Worm (Caenorhabditis elegans) whole organism, young adult: ENCODE data around the gene F22B5.5.
"Not testable (repeated sequence)": the region's sequence is repeated elsewhere in the genome, so short reads cannot be mapped to it uniquely, and the experiment has no call there.

ENCODE experiments used
- B0261.1 ChIP-seq: sonication (generic microtip); optimal IDR thresholded peaks from 2 replicates; lab custom pipeline; 2016; ENCODE audit warnings: mild to moderate bottlenecking, missing genetic modification characterization, moderate library complexity, missing compliant biosample characterization
- C17E4.6 ChIP-seq: fragments of 200-800 bp; sonication (Bioruptor generic); IDR thresholded peaks from 2 replicates; pipeline ENCODE4 v1.3.6; 2022; ENCODE audit warnings: missing genetic modification reagents, missing genetic modification characterization, missing compliant biosample characterization
- F10E7.11 ChIP-seq: sonication (generic microtip); optimal IDR thresholded peaks from 2 replicates; lab custom pipeline; 2017; ENCODE audit warnings: mild to moderate bottlenecking, missing genetic modification characterization, moderate library complexity, missing compliant biosample characterization
- F22D6.2 ChIP-seq: sonication (generic microtip); optimal IDR thresholded peaks from 2 replicates; lab custom pipeline; 2016; ENCODE audit warnings: mild to moderate bottlenecking, missing genetic modification characterization, missing compliant biosample characterization
- F33H1.4 ChIP-seq: fragments of 200-800 bp; sonication (Bioruptor generic); IDR thresholded peaks from 2 replicates; pipeline ENCODE4 v1.3.6; 2022; ENCODE audit warnings: missing genetic modification reagents, missing genetic modification characterization, missing compliant biosample characterization
- F52B5.7 ChIP-seq: sonication (generic microtip); optimal IDR thresholded peaks from 2 replicates; lab custom pipeline; 2016; ENCODE audit warnings: mild to moderate bottlenecking, missing genetic modification characterization, missing compliant biosample characterization
- T07F8.4 ChIP-seq: sonication (generic microtip); optimal IDR thresholded peaks from 2 replicates; lab custom pipeline; 2016; ENCODE audit warnings: mild to moderate bottlenecking, missing genetic modification characterization, moderate library complexity, missing compliant biosample characterization
- Y56A3A.18 ChIP-seq: fragments of 200-800 bp; sonication (Bioruptor generic); IDR thresholded peaks from 2 replicates; pipeline ENCODE4 v1.3.6; 2022; ENCODE audit warnings: missing genetic modification reagents, missing genetic modification characterization, missing compliant biosample characterization
- Y67H2A.10 ChIP-seq: fragments of 200-800 bp; sonication (Bioruptor generic); conservative IDR thresholded peaks from 2 replicates; pipeline ENCODE4 v1.3.6; 2022; ENCODE audit warnings: missing genetic modification reagents, missing genetic modification characterization, missing compliant biosample characterization
- akir-1 ChIP-seq: fragments of 200-800 bp; sonication (Bioruptor generic); optimal IDR thresholded peaks from 2 replicates; lab custom pipeline; 2018; ENCODE audit warnings: mild to moderate bottlenecking, missing genetic modification characterization, moderate library complexity, missing compliant biosample characterization
- aptf-3 ChIP-seq: fragments of 200-800 bp; sonication (Bioruptor generic); IDR thresholded peaks from 2 replicates; pipeline ENCODE4 v1.3.6; 2022; ENCODE audit warnings: missing genetic modification characterization, missing compliant biosample characterization
- atf-7 ChIP-seq: sonication (generic microtip); optimal IDR thresholded peaks from 2 replicates; lab custom pipeline; 2017; ENCODE audit warnings: mild to moderate bottlenecking, missing genetic modification characterization, missing compliant biosample characterization
- athp-1 ChIP-seq: sonication (generic microtip); optimal IDR thresholded peaks from 2 replicates; lab custom pipeline; 2017; ENCODE audit warnings: mild to moderate bottlenecking, missing genetic modification characterization, missing compliant biosample characterization
- attf-5 ChIP-seq: fragments of 200-800 bp; sonication (Bioruptor generic); optimal IDR thresholded peaks from 2 replicates; lab custom pipeline; 2018; ENCODE audit warnings: mild to moderate bottlenecking, missing genetic modification characterization, missing compliant biosample characterization
- cebp-1 ChIP-seq, 2 experiments: fragments of 200-800 bp in 1 of 2; sonication (Bioruptor generic) in 1 of 2; sonication (generic microtip) in 1 of 2; IDR thresholded peaks in 1 of 2; optimal IDR thresholded peaks in 1 of 2; 2 replicates each; pipeline versions ENCODE4 v1.3.6 to Lab custom; 2017 to 2022; ENCODE audit warnings: missing compliant biosample characterization in 2 of 2, missing genetic modification characterization in 2 of 2, mild to moderate bottlenecking in 1 of 2, missing genetic modification reagents in 1 of 2, moderate library complexity in 1 of 2
- ceh-100 ChIP-seq: fragments of 200-800 bp; sonication (Bioruptor generic); IDR thresholded peaks from 2 replicates; pipeline ENCODE4 v1.3.6; 2022; ENCODE audit warnings: missing genetic modification reagents, missing genetic modification characterization, missing compliant biosample characterization
- ceh-40 ChIP-seq: fragments of 200-800 bp; sonication (Bioruptor generic); IDR thresholded peaks from 2 replicates; pipeline ENCODE4 v1.3.6; 2022; ENCODE audit warnings: missing genetic modification characterization, missing compliant biosample characterization
- chd-7 ChIP-seq: sonication (generic microtip); optimal IDR thresholded peaks from 2 replicates; lab custom pipeline; 2016; ENCODE audit warnings: mild to moderate bottlenecking, missing genetic modification characterization, moderate library complexity, missing compliant biosample characterization
- die-1 ChIP-seq: sonication (generic microtip); optimal IDR thresholded peaks from 2 replicates; lab custom pipeline; 2016; ENCODE audit warnings: missing genotype, mild to moderate bottlenecking, missing genetic modification characterization, missing compliant biosample characterization
- dox-1 ChIP-seq: fragments of 200-800 bp; sonication (Bioruptor generic); IDR thresholded peaks from 2 replicates; pipeline ENCODE4 v1.3.6; 2022; ENCODE audit warnings: missing genetic modification reagents, missing genetic modification characterization, missing compliant biosample characterization
- dpl-1 ChIP-seq: fragments of 150-350 bp; optimal IDR thresholded peaks from 2 replicates; lab custom pipeline; 2014; ENCODE audit warnings: missing biosample characterization, missing genetic modification reagents, missing genetic modification characterization
- egrh-3 ChIP-seq: fragments of 200-800 bp; sonication (Bioruptor generic); IDR thresholded peaks from 2 replicates; pipeline ENCODE4 v1.3.6; 2022; ENCODE audit warnings: missing genetic modification reagents, missing genetic modification characterization, missing compliant biosample characterization
- ets-4 ChIP-seq: fragments of 200-800 bp; sonication (Bioruptor generic); optimal IDR thresholded peaks from 2 replicates; lab custom pipeline; 2018; ENCODE audit warnings: mild to moderate bottlenecking, missing genetic modification characterization, missing compliant biosample characterization
- gei-17 ChIP-seq: fragments of 200-800 bp; sonication (Bioruptor generic); optimal IDR thresholded peaks from 2 replicates; lab custom pipeline; 2018; ENCODE audit warnings: mild to moderate bottlenecking, missing genetic modification characterization, missing compliant biosample characterization
- hlh-12 ChIP-seq: sonication (generic microtip); optimal IDR thresholded peaks from 2 replicates; lab custom pipeline; 2016; ENCODE audit warnings: missing genetic modification characterization, missing compliant biosample characterization
- hsf-1 ChIP-seq: fragments of 200-800 bp; sonication (Bioruptor generic); IDR thresholded peaks from 2 replicates; pipeline ENCODE4 v1.3.6; 2022; ENCODE audit warnings: missing genetic modification reagents, missing genetic modification characterization, missing compliant biosample characterization
- let-526 ChIP-seq: fragments of 200-800 bp; sonication (Bioruptor generic); IDR thresholded peaks from 2 replicates; pipeline ENCODE4 v1.3.6; 2022; ENCODE audit warnings: missing genetic modification reagents, missing genetic modification characterization, missing compliant biosample characterization
- lin-26 ChIP-seq: fragments of 200-800 bp; sonication (Bioruptor generic); IDR thresholded peaks from 2 replicates; pipeline ENCODE4 v1.3.6; 2022; ENCODE audit warnings: missing genetic modification reagents, missing genetic modification characterization, missing compliant biosample characterization
- lin-35 ChIP-seq, 3 experiments: fragments of 150-350 bp in 2 of 3; sonication (generic microtip) in 1 of 3; optimal IDR thresholded peaks; 2 replicates each; lab custom pipeline; 2014 to 2018; ENCODE audit warnings: missing biosample characterization in 3 of 3, missing genetic modification characterization in 3 of 3, missing genetic modification reagents in 3 of 3
- madf-10 ChIP-seq: sonication (generic microtip); optimal IDR thresholded peaks from 2 replicates; lab custom pipeline; 2016; ENCODE audit warnings: mild to moderate bottlenecking, missing genetic modification characterization, missing compliant biosample characterization
- madf-3 ChIP-seq: fragments of 200-800 bp; sonication (Bioruptor generic); IDR thresholded peaks from 2 replicates; pipeline ENCODE4 v1.3.6; 2022; ENCODE audit warnings: missing genetic modification reagents, missing genetic modification characterization, missing compliant biosample characterization
- madf-6 ChIP-seq: fragments of 200-800 bp; sonication (Bioruptor generic); IDR thresholded peaks from 2 replicates; pipeline ENCODE4 v1.3.6; 2022; ENCODE audit warnings: missing genetic modification reagents, missing genetic modification characterization, missing compliant biosample characterization
- nfyb-1 ChIP-seq: fragments of 200-800 bp; sonication (Bioruptor generic); IDR thresholded peaks from 2 replicates; pipeline ENCODE4 v1.3.6; 2022; ENCODE audit warnings: missing genetic modification reagents, missing genetic modification characterization, missing compliant biosample characterization
- rcor-1 ChIP-seq: fragments of 200-800 bp; sonication (Bioruptor generic); IDR thresholded peaks from 2 replicates; pipeline ENCODE4 v1.3.6; 2022; ENCODE audit warnings: missing genetic modification reagents, missing genetic modification characterization, missing compliant biosample characterization
- rec-8 ChIP-seq, 2 experiments: sonication (generic microtip); optimal IDR thresholded peaks; 2 replicates each; lab custom pipeline; 2016; ENCODE audit warnings: mild to moderate bottlenecking in 2 of 2, missing genetic modification characterization in 2 of 2, missing genetic modification reagents in 2 of 2, missing genotype in 2 of 2, missing biosample characterization in 1 of 2, missing compliant biosample characterization in 1 of 2, moderate library complexity in 1 of 2
- rpc-1 ChIP-seq, 2 experiments: fragments of 150-350 bp in 1 of 2; sonication (generic microtip) in 1 of 2; optimal IDR thresholded peaks; 2 replicates each; lab custom pipeline; 2014 to 2018; ENCODE audit warnings: missing biosample characterization in 1 of 2, missing genetic modification characterization in 1 of 2, missing genetic modification reagents in 1 of 2, missing genotype in 1 of 2
- sdz-38 ChIP-seq: sonication (generic microtip); optimal IDR thresholded peaks from 2 replicates; lab custom pipeline; 2016; ENCODE audit warnings: missing genotype, missing genetic modification characterization, missing compliant biosample characterization
- tbx-9 ChIP-seq: sonication (generic microtip); optimal IDR thresholded peaks from 2 replicates; lab custom pipeline; 2016; ENCODE audit warnings: borderline replicate concordance, missing genetic modification characterization, inconsistent platforms, missing compliant biosample characterization
- xnd-1 ChIP-seq: sonication (generic microtip); optimal IDR thresholded peaks from 2 replicates; lab custom pipeline; 2016; ENCODE audit warnings: missing genotype, missing genetic modification reagents, missing genetic modification characterization, missing compliant biosample characterization
- ztf-22 ChIP-seq: fragments of 200-800 bp; sonication (Bioruptor generic); optimal IDR thresholded peaks from 2 replicates; lab custom pipeline; 2018; ENCODE audit warnings: mild to moderate bottlenecking, missing genetic modification characterization, moderate library complexity, missing compliant biosample characterization
- ztf-25 ChIP-seq: fragments of 200-800 bp; sonication (Bioruptor generic); IDR thresholded peaks from 2 replicates; pipeline ENCODE4 v1.3.6; 2022; ENCODE audit warnings: missing genetic modification reagents, missing genetic modification characterization, missing compliant biosample characterization
- ztf-3 ChIP-seq: fragments of 200-800 bp; sonication (Bioruptor generic); optimal IDR thresholded peaks from 2 replicates; lab custom pipeline; 2018; ENCODE audit warnings: mild to moderate bottlenecking, missing genetic modification characterization, missing compliant biosample characterization

F22B5.5 gene

DNA sequence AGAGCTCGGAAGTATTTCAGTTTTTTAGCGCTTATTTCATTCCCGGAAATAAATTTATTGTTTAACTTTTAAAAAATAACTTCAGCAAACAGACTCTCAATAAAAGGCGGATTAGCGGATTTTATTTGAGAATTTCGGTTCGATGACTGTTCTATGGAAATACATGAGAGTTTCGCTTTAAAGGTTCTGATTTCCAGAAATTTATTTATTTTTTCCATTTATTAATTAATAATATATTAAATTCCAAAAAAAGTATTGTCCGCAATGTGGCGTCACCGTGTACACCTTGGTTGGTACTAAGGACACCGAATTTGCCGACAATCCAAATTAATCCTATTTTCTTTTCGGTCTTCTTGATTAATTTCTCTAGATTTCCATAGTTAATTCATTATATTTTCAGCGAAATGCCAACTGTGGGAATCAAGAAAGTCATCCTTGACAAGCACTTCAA, 10.1 kb upstream of the F22B5.5 start, which contains the start of gene fars-3 (continued):
- TF ChIP-seq madf-6 (GFP tag; lab: Robert Waterston, UW) (peak; percentile 57), nfyb-1 (no peak), die-1 (tag; lab: Kevin White, UChicago) (no peak), ceh-100 (GFP tag; lab: Robert Waterston, UW) (no peak)

DNA sequence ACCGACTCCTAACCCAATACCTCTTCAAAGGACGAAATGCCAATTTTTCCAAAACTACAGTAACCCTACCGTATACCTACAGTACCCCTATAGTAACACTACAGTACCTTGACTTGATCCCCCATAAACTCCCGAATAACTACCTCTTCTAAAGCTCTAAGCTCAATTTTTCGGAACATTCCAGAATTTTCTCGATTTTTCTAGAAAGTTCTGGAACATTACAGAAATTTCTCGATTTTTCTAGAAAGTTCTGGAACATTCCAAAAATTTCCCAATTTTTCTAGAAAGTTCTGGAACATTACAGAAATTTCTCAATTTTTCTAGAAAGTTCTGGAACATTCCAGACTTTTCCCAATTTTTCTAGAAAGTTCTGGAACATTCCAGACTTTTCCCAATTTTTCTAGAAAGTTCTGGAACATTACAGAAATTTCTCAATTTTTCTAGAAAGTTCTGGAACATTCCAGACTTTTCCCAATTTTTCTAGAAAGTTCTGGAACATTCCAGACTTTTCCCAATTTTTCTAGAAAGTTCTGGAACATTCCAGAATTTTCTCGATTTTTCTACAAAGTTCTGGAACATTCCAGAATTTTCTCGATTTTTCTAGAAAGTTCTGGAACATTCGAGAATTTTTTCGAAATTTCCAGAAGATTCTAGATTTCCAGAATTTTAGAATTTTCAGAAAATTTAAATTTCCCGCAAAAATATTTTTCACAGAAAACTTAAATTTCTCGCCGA, 5.6 kb upstream of the F22B5.5 start:
- TF ChIP-seq egrh-3 (GFP tag; lab: Robert Waterston, UW) = peak; percentile 51
- peak; percentile 79; the same call in 1 of the 2 replicates for TF ChIP-seq aptf-3
- peak; percentile 97 for TF ChIP-seq hsf-1
- peak; percentile 68; the same call in 1 of the 2 replicates for TF ChIP-seq madf-3 (GFP tag; lab: Robert Waterston, UW)
- peak; percentile 3 for TF ChIP-seq rpc-1 (optimal IDR thresholded peaks at IDR 0.05; lab: Kevin White, UChicago)
- TF ChIP-seq rpc-1 (tag; optimal IDR thresholded peaks at IDR 0.05; lab: Kevin White, UChicago) = not testable (repeated sequence)
- TF ChIP-seq rcor-1 (GFP tag; lab: Robert Waterston, UW) = peak; percentile 18; the same call in 1 of the 2 replicates
- peak; percentile 27 for TF ChIP-seq madf-6 (GFP tag; lab: Robert Waterston, UW)
- 0 out of 2 replicates have a peak, but pooled peaks have one; percentile 33 for TF ChIP-seq ceh-40 (GFP tag; lab: Robert Waterston, UW)
- peak; percentile 68 for TF ChIP-seq dox-1

DNA sequence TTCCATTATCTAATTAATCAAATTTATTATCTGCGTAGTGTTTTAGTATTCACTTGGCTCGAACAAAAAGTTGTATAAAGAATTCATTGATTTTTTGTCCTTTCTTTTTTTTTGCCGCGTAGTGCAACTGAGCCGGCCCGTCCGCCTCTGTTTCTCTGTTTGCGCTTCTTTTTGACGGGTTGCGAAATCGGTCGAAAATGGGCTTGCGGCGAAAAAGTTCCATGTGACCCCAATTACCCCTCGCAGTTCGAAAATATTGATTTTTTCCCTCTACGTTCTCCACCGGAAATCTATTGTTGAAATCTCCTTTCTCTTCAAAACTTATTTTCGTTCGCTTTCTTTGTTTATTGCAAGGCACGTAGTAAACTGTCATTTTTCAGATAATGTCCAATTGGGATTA, 3.0 kb upstream of the F22B5.5 start, which contains the start of gene zyg-9:
zyg-9 (plus strand) TSS at position 381 of the 400 bp plus-strand sequence.
- TF ChIP-seq nfyb-1 = peak; percentile 14; the same call in 1 of the 2 replicates
- no peak for TF ChIP-seq hsf-1
- no peak for TF ChIP-seq sdz-38
- TF ChIP-seq aptf-3 = no peak
- TF ChIP-seq attf-5 (GFP tag; lab: Kevin White, UChicago) = peak; percentile 76
- no peak for TF ChIP-seq let-526
- no peak for TF ChIP-seq F22D6.2 (tag; lab: Kevin White, UChicago)
- TF ChIP-seq ets-4 = no peak
- TF ChIP-seq ztf-22 (GFP tag; lab: Kevin White, UChicago) = no peak
- TF ChIP-seq cebp-1 (GFP tag; IDR thresholded peaks at IDR 0.05; lab: Robert Waterston, UW) = peak; percentile 96
- TF ChIP-seq cebp-1 (tag; optimal IDR thresholded peaks at IDR 0.05; lab: Kevin White, UChicago) = peak; percentile 99
- no peak for TF ChIP-seq B0261.1 (tag; lab: Kevin White, UChicago)
- TF ChIP-seq lin-26 (GFP tag; lab: Robert Waterston, UW) = peak; percentile 27; the same call in 1 of the 2 replicates
- TF ChIP-seq C17E4.6 (GFP tag; lab: Robert Waterston, UW) = no peak
- TF ChIP-seq rec-8 (tag; optimal IDR thresholded peaks at IDR 0.05; lab: Kevin White, UChicago) = no peak
- no peak for TF ChIP-seq ceh-40 (GFP tag; lab: Robert Waterston, UW)
- no peak for TF ChIP-seq xnd-1 (tag; lab: Kevin White, UChicago)
- TF ChIP-seq tbx-9 (tag; lab: Kevin White, UChicago) = no peak
- no peak for TF ChIP-seq F10E7.11 (tag; lab: Kevin White, UChicago)
- no peak for TF ChIP-seq rcor-1 (GFP tag; lab: Robert Waterston, UW)
- TF ChIP-seq T07F8.4 (tag; lab: Kevin White, UChicago) = no peak
- TF ChIP-seq akir-1 (GFP tag; lab: Kevin White, UChicago) = no peak
- TF ChIP-seq atf-7 (tag; lab: Kevin White, UChicago) = no peak
- no peak for TF ChIP-seq chd-7 (tag; lab: Kevin White, UChicago)
- peak; percentile 8; the same call in 1 of the 2 replicates for TF ChIP-seq Y67H2A.10
- TF ChIP-seq ztf-25 = no peak
- no peak for TF ChIP-seq athp-1 (tag; lab: Kevin White, UChicago)
- TF ChIP-seq dpl-1 = no peak
- no peak for TF ChIP-seq madf-10 (tag; lab: Kevin White, UChicago)
- TF ChIP-seq F52B5.7 (tag; lab: Kevin White, UChicago) = no peak
- TF ChIP-seq F33H1.4 = no peak
- peak in 1 of 3 experiments; percentile 53 for TF ChIP-seq lin-35 (GFP tag; optimal IDR thresholded peaks at IDR 0.05; lab: Kevin White, UChicago)
- TF ChIP-seq egrh-3 (GFP tag; lab: Robert Waterston, UW) = no peak
- TF ChIP-seq Y56A3A.18 (GFP tag; lab: Robert Waterston, UW) = no peak
- no peak for TF ChIP-seq hlh-12
- no peak for TF ChIP-seq ztf-3
- TF ChIP-seq gei-17 (GFP tag; lab: Kevin White, UChicago) = no peak
- TF ChIP-seq madf-6 (GFP tag; lab: Robert Waterston, UW) = no peak
